Fruit fly (Drosophila melanogaster) whole organism: Measurements from ENCODE around the gene CG5056.

Source experiments
- CG8478 ChIP-seq: fragments of >200 bp; optimal IDR thresholded peaks from 2 replicates; lab custom pipeline; 2018; ENCODE audit warnings: inconsistent platforms
- Dll ChIP-seq: fragments of >200 bp; optimal IDR thresholded peaks from 2 replicates; lab custom pipeline; 2017
- EcR ChIP-seq, 2 experiments: fragments of >200 bp; optimal IDR thresholded peaks; 2 replicates each; lab custom pipeline; 2017; ENCODE audit warnings: missing biosample characterization in 2 of 2, missing genetic modification characterization in 2 of 2, missing genetic modification reagents in 2 of 2
- pan ChIP-seq: fragments of >200 bp; optimal IDR thresholded peaks from 2 replicates; lab custom pipeline; 2017
- psq ChIP-seq: fragments of >200 bp; optimal IDR thresholded peaks from 2 replicates; lab custom pipeline; 2017
- usp ChIP-seq: fragments of >200 bp; optimal IDR thresholded peaks from 2 replicates; lab custom pipeline; 2017; ENCODE audit warnings: missing biosample characterization, missing genetic modification characterization, mixed read lengths

Gene CG5056

DNA sequence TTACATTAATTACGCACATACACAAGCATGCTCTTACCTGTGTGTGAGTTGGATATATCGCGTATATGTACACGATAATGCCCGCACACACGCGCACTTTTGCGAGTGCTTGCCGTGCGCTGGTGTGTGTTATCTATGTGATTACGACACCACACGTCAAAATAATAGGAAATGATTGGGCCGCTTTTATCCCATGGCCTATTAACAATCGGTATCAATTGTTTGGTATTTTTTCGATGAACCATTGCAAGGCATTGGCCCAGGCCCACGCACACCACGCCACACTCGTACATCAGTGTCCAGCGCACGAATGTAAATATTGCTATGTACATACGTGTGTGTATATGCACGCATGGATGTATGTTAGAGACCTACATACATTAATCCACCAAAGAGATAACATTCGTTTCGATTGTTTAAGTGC, 31.6 kb upstream of the CG5056 start:
- TF ChIP-seq CG8478 (lab: Kevin White, UChicago) (peak; percentile 74), psq (no peak)

dm6 chr2L:10339212-10339721, 27.2 kb upstream of the CG5056 start, which contains the start of gene SamDC:
Gene SamDC (plus strand): TSS chr2L:10339457.
- TF ChIP-seq usp (GFP tag; lab: Kevin White, UChicago) = no peak
- TF ChIP-seq CG8478 (lab: Kevin White, UChicago) = no peak
- no peak for TF ChIP-seq pan
- TF ChIP-seq psq = no peak
- no peak for TF ChIP-seq Dll (lab: Kevin White, UChicago)
- no peak for TF ChIP-seq EcR (GFP tag; optimal IDR thresholded peaks at IDR 0.05; lab: Kevin White, UChicago)

DNA sequence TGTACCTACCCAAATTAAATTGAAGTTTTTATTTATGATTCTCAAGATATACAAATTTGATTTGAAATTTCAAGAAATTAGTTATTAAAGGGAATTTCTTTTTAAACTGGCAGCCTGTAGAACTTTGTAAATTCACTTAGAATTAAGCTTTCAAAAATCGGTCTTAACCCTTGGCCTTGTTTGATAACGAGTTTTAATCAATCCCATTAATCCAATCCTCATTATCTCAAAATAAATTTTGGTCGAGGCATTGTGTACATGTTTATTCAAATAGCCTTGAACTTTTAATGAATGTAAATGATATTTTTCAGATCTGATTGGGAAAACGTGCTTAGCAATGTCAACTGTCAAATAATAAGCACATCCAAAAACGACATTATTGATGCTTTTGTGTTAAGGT, 26.7 kb upstream of the CG5056 start:
- no peak for TF ChIP-seq psq
- TF ChIP-seq pan = no peak
- TF ChIP-seq EcR (GFP tag; optimal IDR thresholded peaks at IDR 0.05; lab: Kevin White, UChicago) = no peak
- TF ChIP-seq usp (GFP tag; lab: Kevin White, UChicago) = no peak
- no peak for TF ChIP-seq Dll (lab: Kevin White, UChicago)
- TF ChIP-seq CG8478 (lab: Kevin White, UChicago) = no peak

DNA sequence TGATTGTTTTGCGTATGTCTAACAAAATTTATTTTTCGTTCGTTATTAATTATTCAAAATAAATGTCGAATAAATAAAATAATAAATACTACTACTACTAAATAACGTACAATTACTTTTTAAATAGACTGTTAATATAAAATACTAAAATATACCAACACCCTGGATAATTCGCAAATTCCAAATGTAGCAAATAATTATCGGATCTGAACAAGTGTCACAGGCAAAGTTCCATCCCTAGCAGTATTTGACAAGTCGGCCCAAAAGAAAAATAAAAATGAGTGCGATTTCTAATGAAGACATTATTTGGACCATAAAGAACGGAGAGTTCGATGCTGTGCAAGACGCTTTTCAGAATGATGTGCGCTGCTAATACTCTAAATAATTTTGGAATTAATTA, 25.1 kb upstream of the CG5056 start, which contains the start of gene CG31715:
TSS of gene CG31715 (plus strand) at position 212 of the 400 bp plus-strand sequence.
- no peak for TF ChIP-seq Dll (lab: Kevin White, UChicago)

DNA sequence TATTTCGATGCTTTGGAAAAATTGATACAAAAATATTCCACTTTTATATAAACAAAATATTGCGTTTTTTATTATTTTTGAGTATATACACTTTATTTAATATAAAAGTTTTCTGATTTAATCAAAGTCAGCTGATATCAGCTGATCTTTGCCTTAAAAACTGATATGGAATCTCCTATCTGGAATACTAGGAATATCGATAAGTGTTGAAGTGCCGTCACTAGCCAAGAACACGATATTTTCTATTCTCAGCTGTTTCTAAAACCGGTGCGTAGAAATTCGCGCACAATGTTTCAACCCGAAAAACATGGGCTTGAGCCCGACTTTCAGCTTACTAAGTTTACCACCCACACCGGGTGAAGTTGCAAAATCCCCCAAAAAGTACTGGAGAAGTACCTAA, 24.0 kb upstream of the CG5056 start, which contains the start of gene Sps2:
TSS of gene Sps2 (plus strand) at position 124 of the 400 bp plus-strand sequence.
- TF ChIP-seq Dll (lab: Kevin White, UChicago) = no peak
- TF ChIP-seq CG8478 (lab: Kevin White, UChicago) = no peak
- no peak for TF ChIP-seq pan
- no peak for TF ChIP-seq EcR (GFP tag; optimal IDR thresholded peaks at IDR 0.05; lab: Kevin White, UChicago)
- TF ChIP-seq usp (GFP tag; lab: Kevin White, UChicago) = no peak
- no peak for TF ChIP-seq psq

DNA sequence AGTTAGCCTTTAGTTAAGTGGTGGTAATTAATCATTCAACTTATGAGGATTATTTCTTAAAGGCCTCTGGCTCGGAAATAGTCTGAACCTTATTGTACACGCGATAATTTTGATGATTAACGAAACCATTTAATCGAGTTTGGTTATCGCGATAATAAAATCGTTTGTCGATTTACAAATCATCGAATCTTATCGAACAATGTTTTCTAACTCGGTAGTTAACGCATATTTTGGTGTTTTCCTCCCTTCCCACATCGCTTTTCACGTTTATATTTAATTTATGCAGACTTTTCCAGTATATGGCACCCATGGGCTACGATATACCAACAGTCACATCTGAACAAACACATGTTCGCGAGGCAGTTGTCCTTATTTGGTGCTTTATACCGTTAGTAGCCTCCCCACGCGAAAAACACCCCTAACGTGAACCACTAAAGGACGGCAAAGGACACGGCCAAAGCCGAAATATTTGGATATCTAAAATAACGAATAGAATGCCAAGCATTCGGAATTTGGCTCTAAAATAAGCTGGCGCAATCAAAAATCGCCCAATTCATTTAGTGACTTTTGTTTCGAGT, 22.4 kb upstream of the CG5056 start, which contains the start of gene Frmd5:
TSS of gene Frmd5 (plus strand) at position 414 of the 578 bp plus-strand sequence.
- TF ChIP-seq pan (no peak), psq (no peak)

- TF ChIP-seq EcR (GFP tag; optimal IDR thresholded peaks at IDR 0.05; lab: Kevin White, UChicago) (no peak), psq (no peak), CG8478 (lab: Kevin White, UChicago) (no peak), usp (GFP tag; lab: Kevin White, UChicago) (no peak), Dll (lab: Kevin White, UChicago) (no peak)
These were observed 15.4 kb upstream of the CG5056 start for dm6 chr2L:10351130-10351529.

- TF ChIP-seq psq (no peak), Dll (lab: Kevin White, UChicago) (no peak), pan (no peak), CG8478 (lab: Kevin White, UChicago) (no peak), EcR (GFP tag; optimal IDR thresholded peaks at IDR 0.05; lab: Kevin White, UChicago) (no peak), usp (GFP tag; lab: Kevin White, UChicago) (no peak)
These were observed 12.6 kb upstream of the CG5056 start, which contains the start of gene CG34367 for dm6 chr2L:10353871-10354270. Gene CG34367 (minus strand): TSS chr2L:10353905.

DNA sequence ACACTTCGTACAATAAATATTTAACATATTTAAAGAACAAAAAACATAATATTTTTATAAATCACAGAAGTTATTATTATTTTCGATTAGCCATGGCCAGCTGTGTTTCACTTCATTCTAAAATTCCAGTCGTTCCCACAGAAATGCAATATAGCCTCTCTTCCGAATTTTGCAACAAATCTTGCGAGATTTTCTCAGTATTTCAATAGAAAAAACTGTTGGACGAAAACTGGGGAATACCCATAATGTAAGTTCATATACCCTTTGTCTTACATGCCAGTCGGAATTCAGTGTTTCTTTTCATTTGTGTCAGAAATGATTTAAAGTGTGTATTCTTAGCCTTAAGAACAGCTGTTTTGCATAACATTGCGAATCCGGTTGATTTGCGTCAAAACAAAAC, 10.0 kb upstream of the CG5056 start, which contains the start of the genes CtsL4 and ClpP:
TSS of gene CtsL4 (minus strand) at position 90 of the 400 bp plus-strand sequence.
TSS of gene ClpP (plus strand) at position 288 of the 400 bp plus-strand sequence.
- TF ChIP-seq usp (GFP tag; lab: Kevin White, UChicago) = no peak
- TF ChIP-seq EcR (GFP tag; optimal IDR thresholded peaks at IDR 0.05; lab: Kevin White, UChicago) = no peak
- TF ChIP-seq pan = no peak
- no peak for TF ChIP-seq Dll (lab: Kevin White, UChicago)
- TF ChIP-seq CG8478 (lab: Kevin White, UChicago) = no peak
- TF ChIP-seq psq = no peak

DNA sequence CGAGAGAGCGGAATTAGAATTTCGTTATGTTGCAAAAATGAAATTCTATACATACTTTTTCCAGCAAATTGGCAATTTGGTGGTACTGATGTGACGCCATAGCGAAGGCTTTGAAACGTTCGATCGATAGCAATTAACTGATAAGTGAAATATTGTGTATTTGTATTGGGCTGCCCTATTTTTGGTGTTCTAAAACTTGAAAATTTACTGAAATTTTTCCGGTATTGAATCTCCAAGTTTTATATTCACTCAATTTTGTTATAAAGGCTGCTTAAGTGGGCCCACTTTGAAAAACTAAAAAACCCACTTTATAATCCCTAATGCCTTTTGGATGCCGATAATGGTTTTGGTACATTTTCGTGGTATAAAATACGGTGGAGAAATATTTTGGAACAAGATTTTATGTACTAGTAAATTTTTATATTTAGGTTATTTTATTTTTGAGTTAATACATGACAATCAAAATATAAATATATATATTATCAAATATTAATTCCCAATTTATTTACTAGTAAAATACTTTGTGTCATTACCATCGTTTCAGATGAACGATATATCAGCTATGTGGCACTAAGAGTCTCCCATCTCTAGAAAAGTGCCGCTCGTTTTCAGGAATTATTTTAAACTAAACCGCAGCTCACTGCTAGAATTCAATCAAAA, 4.0 kb upstream of the CG5056 start, which contains the start of the genes Cand1 and pim:
TSS of gene Cand1 (minus strand) at position 300 of the 660 bp plus-strand sequence.
TSS of gene pim (plus strand) at position 582 of the 660 bp plus-strand sequence.
- TF ChIP-seq EcR (GFP tag; optimal IDR thresholded peaks at IDR 0.05; lab: Kevin White, UChicago) (no peak), pan (no peak), CG8478 (lab: Kevin White, UChicago) (no peak), psq (no peak)

- TF ChIP-seq EcR (GFP tag; optimal IDR thresholded peaks at IDR 0.05; lab: Kevin White, UChicago) = no peak
- TF ChIP-seq psq = no peak
- TF ChIP-seq CG8478 (lab: Kevin White, UChicago) = no peak
- no peak for TF ChIP-seq usp (GFP tag; lab: Kevin White, UChicago)
- no peak for TF ChIP-seq Dll (lab: Kevin White, UChicago)
- TF ChIP-seq pan = no peak
These were observed 2.3 kb upstream of the CG5056 start, which contains the start of gene lft for dm6 chr2L:10364229-10364628. Gene lft (plus strand): TSS chr2L:10364471.

- TF ChIP-seq EcR (GFP tag; optimal IDR thresholded peaks at IDR 0.05; lab: Kevin White, UChicago) = no peak
- no peak for TF ChIP-seq pan
- no peak for TF ChIP-seq CG8478 (lab: Kevin White, UChicago)
- TF ChIP-seq psq = no peak
- TF ChIP-seq Dll (lab: Kevin White, UChicago) = no peak
- TF ChIP-seq usp (GFP tag; lab: Kevin White, UChicago) = no peak
These were observed 5.8 kb downstream of the CG5056 start for dm6 chr2L:10372297-10372696.
